Fruit fly (Drosophila melanogaster): Measurements from ENCODE around the gene CG5347.

DNA sequence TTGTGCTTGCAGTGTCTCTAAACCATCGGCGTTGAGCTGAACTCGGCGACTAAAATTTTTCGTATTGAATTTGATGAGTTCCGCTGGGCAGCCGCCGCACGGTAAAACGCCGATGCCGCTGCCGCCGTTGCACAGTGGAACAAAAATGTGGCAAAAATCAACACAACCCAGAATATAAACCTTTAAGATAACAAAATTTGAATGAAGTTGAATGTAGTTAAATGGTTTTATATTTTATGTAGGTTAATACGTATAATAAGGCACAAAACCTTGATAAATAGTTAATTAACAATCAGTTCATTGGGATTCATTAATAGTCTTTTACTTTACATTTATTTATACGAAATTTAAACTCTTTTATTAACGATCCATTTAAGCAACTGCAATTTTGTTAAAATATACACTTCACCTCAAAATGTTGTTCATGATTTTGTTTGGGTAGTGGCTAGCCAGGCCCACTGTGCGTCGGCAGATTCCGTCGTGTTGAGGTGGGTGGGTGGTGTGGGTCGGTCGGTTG lies 10.8 kb upstream of the CG5347 start, which contains the start of gene CG15890:
- TF ChIP-seq ab (GFP tag; optimal IDR thresholded peaks at IDR 0.05): no peak
- no peak for TF ChIP-seq CG12236 (GFP tag; optimal IDR thresholded peaks at IDR 0.05)
- TF ChIP-seq Sin3A (optimal IDR thresholded peaks at IDR 0.05): no peak
- no peak for TF ChIP-seq Rx (GFP tag; IDR thresholded peaks at IDR 0.05)
- TF ChIP-seq fd64A (GFP tag; optimal IDR thresholded peaks at IDR 0.05): no peak
- no peak for TF ChIP-seq Nf-YA (GFP tag; IDR thresholded peaks at IDR 0.05)
- TF ChIP-seq tin (GFP tag; optimal IDR thresholded peaks at IDR 0.05): peak; percentile 35
- TF ChIP-seq Hr78 (GFP tag; optimal IDR thresholded peaks at IDR 0.05): no peak
- TF ChIP-seq CG2712 (tag; optimal IDR thresholded peaks at IDR 0.05): peak; percentile 75
- peak; percentile 4 for TF ChIP-seq CG12155 (GFP tag; optimal IDR thresholded peaks at IDR 0.05)
- no peak for TF ChIP-seq psq (GFP tag; optimal IDR thresholded peaks at IDR 0.05)
- TF ChIP-seq CG2129 (GFP tag; IDR thresholded peaks at IDR 0.05; ENCODE audit: partially characterized antibody): no peak
- no peak; the same call in none of the 2 replicates for TF ChIP-seq Adf1 (GFP tag; IDR thresholded peaks at IDR 0.05)
- TF ChIP-seq trem (tag; optimal IDR thresholded peaks at IDR 0.05): peak; percentile 38
